Worm (Caenorhabditis elegans): ENCODE measurements around the gene cyp-33E1.
A peak's percentile ranks its signal among the peaks of the same experiment; 100 is the strongest.

cyp-33E1 gene

ce11 chrIV:8600712-8601330 lies 47.6 kb downstream of the cyp-33E1 start, which contains the start of gene Y59H11AR.4:
Gene Y59H11AR.4 (minus strand): TSS chrIV:8600762.
- peak; percentile 2 for TF ChIP-seq hlh-30 (tag; optimal IDR thresholded peaks at IDR 0.05; ENCODE audit: insufficient read depth)
- TF ChIP-seq nhr-28 (tag; optimal IDR thresholded peaks at IDR 0.05): peak; percentile 70
- no peak for TF ChIP-seq nhr-77 (tag; optimal IDR thresholded peaks at IDR 0.05)
- TF ChIP-seq ceh-44 (GFP tag; IDR thresholded peaks at IDR 0.05): no peak
- TF ChIP-seq unc-62 (GFP tag; optimal IDR thresholded peaks at IDR 0.05 in 1 of 2): peak in 1 of 2 experiments; percentile 15
- TF ChIP-seq unc-62 (tag; optimal IDR thresholded peaks at IDR 0.05): no peak

- TF ChIP-seq hmg-1.1 (GFP tag; IDR thresholded peaks at IDR 0.05): peak; percentile 45; the same call in 1 of the 2 replicates
- no peak for TF ChIP-seq Y105C5A.15 (GFP tag; IDR thresholded peaks at IDR 0.05)
- peak in 1 of 2 experiments; percentile 28 for TF ChIP-seq unc-62 (GFP tag; optimal IDR thresholded peaks at IDR 0.05 in 1 of 2)
- TF ChIP-seq unc-62 (tag; optimal IDR thresholded peaks at IDR 0.05): no peak
- TF ChIP-seq lsy-2 (tag; optimal IDR thresholded peaks at IDR 0.05): peak in 1 of 2 experiments; percentile 12
- no peak for TF ChIP-seq ZK546.5 (tag; optimal IDR thresholded peaks at IDR 0.05)
- no peak for TF ChIP-seq T26A8.4 (GFP tag; IDR thresholded peaks at IDR 0.05)
- no peak for TF ChIP-seq lim-7 (GFP tag; IDR thresholded peaks at IDR 0.05)
- TF ChIP-seq cey-2 (tag; optimal IDR thresholded peaks at IDR 0.05; ENCODE audit: borderline replicate concordance, insufficient read depth): no peak
- TF ChIP-seq duxl-1 (tag; optimal IDR thresholded peaks at IDR 0.05; ENCODE audit: poor library complexity): peak; percentile 91
- no peak for TF ChIP-seq zfp-2 (tag; optimal IDR thresholded peaks at IDR 0.05)
- peak; percentile 7 for TF ChIP-seq rbr-2 (tag; optimal IDR thresholded peaks at IDR 0.05)
- TF ChIP-seq zip-11 (GFP tag; IDR thresholded peaks at IDR 0.05): no peak
- no peak for TF ChIP-seq lir-3 (tag; optimal IDR thresholded peaks at IDR 0.05)
These were observed 50.9 kb downstream of the cyp-33E1 start for ce11 chrIV:8597504-8597903.

- TF ChIP-seq madf-5 (GFP tag; IDR thresholded peaks at IDR 0.05) (no peak), duxl-1 (tag; optimal IDR thresholded peaks at IDR 0.05; ENCODE audit: poor library complexity) (no peak), unc-130 (GFP tag; optimal IDR thresholded peaks at IDR 0.05) (no peak), mep-1 (tag; optimal IDR thresholded peaks at IDR 0.05) (no peak), nhr-102 (tag; optimal IDR thresholded peaks at IDR 0.05) (no peak), zip-2 (tag; optimal IDR thresholded peaks at IDR 0.05) (no peak), mes-2 (tag; optimal IDR thresholded peaks at IDR 0.05; ENCODE audit: poor library complexity, severe bottlenecking) (no peak), R02D3.7 (tag; optimal IDR thresholded peaks at IDR 0.05) (no peak), lin-38 (GFP tag; IDR thresholded peaks at IDR 0.05) (no peak), ctbp-1 (GFP tag; IDR thresholded peaks at IDR 0.05) (no peak)
These were observed 52.6 kb downstream of the cyp-33E1 start, which contains the start of gene clec-181 for ce11 chrIV:8595767-8596166. Gene clec-181 (plus strand): TSS chrIV:8596067.
